Worm (Caenorhabditis elegans) whole organism, L1 larva: ENCODE data around the gene H01G02.4.
A peak's percentile ranks its signal among the peaks of the same experiment; 100 is the strongest.

ENCODE experiments used
- C04F5.9 ChIP-seq: sonication (generic microtip); optimal IDR thresholded peaks from 2 replicates; lab custom pipeline; 2016; ENCODE audit warnings: missing genetic modification characterization, missing compliant biosample characterization
- F16B12.6 ChIP-seq: fragments of 150-350 bp; optimal IDR thresholded peaks from 2 replicates; lab custom pipeline; 2014; ENCODE audit warnings: missing biosample characterization, missing genetic modification characterization
- Y116A8C.19 ChIP-seq: sonication (generic microtip); optimal IDR thresholded peaks from 2 replicates; lab custom pipeline; 2016; ENCODE audit warnings: missing compliant biosample characterization, missing genetic modification characterization, borderline replicate concordance
- alr-1 ChIP-seq: fragments of 200-800 bp; sonication (Bioruptor generic); optimal IDR thresholded peaks from 2 replicates; lab custom pipeline; 2018; ENCODE audit warnings: borderline replicate concordance, mild to moderate bottlenecking, missing genetic modification characterization, missing compliant biosample characterization
- ama-1 ChIP-seq: fragments of 150-350 bp; optimal IDR thresholded peaks from 2 replicates; lab custom pipeline; 2014
- blmp-1 ChIP-seq: fragments of 150-350 bp; optimal IDR thresholded peaks from 2 replicates; lab custom pipeline; 2014; ENCODE audit warnings: missing biosample characterization, missing genetic modification characterization
- ceh-63 ChIP-seq: fragments of 200-800 bp; sonication (Bioruptor generic); optimal IDR thresholded peaks from 2 replicates; lab custom pipeline; 2018; ENCODE audit warnings: mild to moderate bottlenecking, missing genetic modification characterization, missing compliant biosample characterization
- ceh-82 ChIP-seq, 3 experiments: fragments of 150-350 bp in 1 of 3; sonication (generic microtip) in 2 of 3; optimal IDR thresholded peaks; 2 replicates each; lab custom pipeline; 2014 to 2017; ENCODE audit warnings: missing biosample characterization in 3 of 3, missing genetic modification characterization in 3 of 3
- ceh-88 ChIP-seq: fragments of 200-800 bp; sonication (Bioruptor generic); IDR thresholded peaks from 2 replicates; pipeline ENCODE4 v1.3.6; 2022; ENCODE audit warnings: missing genetic modification characterization, missing compliant biosample characterization
- ces-1 ChIP-seq: fragments of 150-350 bp; optimal IDR thresholded peaks from 2 replicates; lab custom pipeline; 2014; ENCODE audit warnings: missing biosample characterization, missing genetic modification reagents, missing genetic modification characterization
- dpl-1 ChIP-seq, 3 experiments: fragments of 150-350 bp in 2 of 3; sonication (generic microtip) in 1 of 3; optimal IDR thresholded peaks; 2 replicates each; lab custom pipeline; 2014 to 2017; ENCODE audit warnings: missing biosample characterization in 3 of 3, missing genetic modification characterization in 3 of 3, missing genetic modification reagents in 3 of 3
- efl-1 ChIP-seq, 4 experiments: fragments of 150-350 bp; optimal IDR thresholded peaks in 3 of 4; peaks in 1 of 4; 1 replicate in 1 of 4; 2 replicates in 3 of 4; lab custom pipeline; 2014; ENCODE audit warnings: missing biosample characterization in 2 of 4, missing genetic modification characterization in 2 of 4, missing genetic modification reagents in 2 of 4
- efl-3 ChIP-seq: fragments of 200-800 bp; sonication (Bioruptor generic); optimal IDR thresholded peaks from 2 replicates; lab custom pipeline; 2018; ENCODE audit warnings: mild to moderate bottlenecking, missing genetic modification characterization, missing compliant biosample characterization
- fkh-10 ChIP-seq: sonication (generic microtip); optimal IDR thresholded peaks from 2 replicates; lab custom pipeline; 2017; ENCODE audit warnings: missing biosample characterization, missing genetic modification reagents, missing genetic modification characterization
- fkh-4 ChIP-seq: sonication (generic microtip); optimal IDR thresholded peaks from 2 replicates; lab custom pipeline; 2016; ENCODE audit warnings: missing compliant biosample characterization, missing genetic modification characterization, borderline replicate concordance
- fkh-8 ChIP-seq: sonication (generic microtip); optimal IDR thresholded peaks from 2 replicates; lab custom pipeline; 2016; ENCODE audit warnings: mild to moderate bottlenecking, missing genetic modification characterization, missing compliant biosample characterization
- hlh-17 ChIP-seq: fragments of 200-800 bp; sonication (Bioruptor generic); optimal IDR thresholded peaks from 2 replicates; lab custom pipeline; 2018; ENCODE audit warnings: missing genetic modification characterization, mild to moderate bottlenecking, missing compliant biosample characterization, moderate library complexity, borderline replicate concordance
- hpl-2 ChIP-seq: fragments of 150-350 bp; optimal IDR thresholded peaks from 2 replicates; lab custom pipeline; 2014; ENCODE audit warnings: missing biosample characterization, missing genetic modification reagents, missing genetic modification characterization
- irx-1 ChIP-seq: sonication (generic microtip); optimal IDR thresholded peaks from 2 replicates; lab custom pipeline; 2016; ENCODE audit warnings: missing genetic modification characterization, missing compliant biosample characterization
- jun-1 ChIP-seq: fragments of 150-350 bp; optimal IDR thresholded peaks from 2 replicates; lab custom pipeline; 2014; ENCODE audit warnings: missing biosample characterization, missing genetic modification reagents, missing genetic modification characterization
- lin-13 ChIP-seq: fragments of 150-350 bp; optimal IDR thresholded peaks from 2 replicates; lab custom pipeline; 2014; ENCODE audit warnings: missing biosample characterization, missing genetic modification reagents, missing genetic modification characterization
- lin-15B ChIP-seq: fragments of 150-350 bp; sonication (generic microtip); optimal IDR thresholded peaks from 3 replicates; lab custom pipeline; 2014; ENCODE audit warnings: missing biosample characterization, missing genetic modification characterization
- lin-35 ChIP-seq, 2 experiments: fragments of 150-350 bp; optimal IDR thresholded peaks; 2 replicates each; lab custom pipeline; 2014; ENCODE audit warnings: missing biosample characterization in 2 of 2, missing genetic modification characterization in 2 of 2, missing genetic modification reagents in 2 of 2
- lir-3 ChIP-seq: sonication (generic microtip); optimal IDR thresholded peaks from 2 replicates; lab custom pipeline; 2016; ENCODE audit warnings: mild to moderate bottlenecking, missing genetic modification characterization, moderate library complexity, missing compliant biosample characterization; ENCODE audit not compliant: poor library complexity
- mdl-1 ChIP-seq, 2 experiments: fragments of 150-350 bp; optimal IDR thresholded peaks; 2 replicates each; lab custom pipeline; 2014 to 2017; ENCODE audit warnings: missing biosample characterization in 2 of 2, missing genetic modification characterization in 2 of 2, inconsistent platforms in 1 of 2
- mef-2 ChIP-seq: fragments of 150-350 bp; optimal IDR thresholded peaks from 2 replicates; lab custom pipeline; 2014; ENCODE audit warnings: missing biosample characterization, missing genetic modification characterization
- mep-1 ChIP-seq: fragments of 150-350 bp; optimal IDR thresholded peaks from 2 replicates; lab custom pipeline; 2014; ENCODE audit warnings: missing biosample characterization, missing genetic modification characterization
- nhr-19 ChIP-seq: fragments of 200-800 bp; sonication (Bioruptor generic); conservative IDR thresholded peaks from 2 replicates; pipeline ENCODE4 v1.3.6; 2022; ENCODE audit warnings: missing genetic modification characterization, missing compliant biosample characterization
- nhr-20 ChIP-seq: sonication (generic microtip); optimal IDR thresholded peaks from 2 replicates; lab custom pipeline; 2016; ENCODE audit warnings: mild to moderate bottlenecking, missing genetic modification characterization, missing compliant biosample characterization
- nhr-28 ChIP-seq: fragments of 150-350 bp; optimal IDR thresholded peaks from 2 replicates; lab custom pipeline; 2014; ENCODE audit warnings: missing biosample characterization, missing genetic modification characterization
- nhr-71 ChIP-seq: sonication (generic microtip); optimal IDR thresholded peaks from 2 replicates; lab custom pipeline; 2016; ENCODE audit warnings: mild to moderate bottlenecking, missing genetic modification characterization, moderate library complexity, missing compliant biosample characterization
- nhr-77 ChIP-seq: fragments of 150-350 bp; optimal IDR thresholded peaks from 2 replicates; lab custom pipeline; 2014; ENCODE audit warnings: missing biosample characterization, missing genetic modification characterization
- nhr-84 ChIP-seq: sonication (generic microtip); optimal IDR thresholded peaks from 2 replicates; lab custom pipeline; 2017; ENCODE audit warnings: missing biosample characterization, missing genetic modification characterization
- pag-3 ChIP-seq: sonication (generic microtip); optimal IDR thresholded peaks from 2 replicates; lab custom pipeline; 2017; ENCODE audit warnings: missing genetic modification characterization, mild to moderate bottlenecking, missing compliant biosample characterization, antibody characterized with exemption, borderline replicate concordance; ENCODE audit not compliant: insufficient read depth
- pqm-1 ChIP-seq: sonication (generic microtip); optimal IDR thresholded peaks from 3 replicates; lab custom pipeline; 2017; ENCODE audit warnings: missing biosample characterization, missing genetic modification characterization
- rnt-1 ChIP-seq: sonication (generic microtip); optimal IDR thresholded peaks from 2 replicates; lab custom pipeline; 2016; ENCODE audit warnings: mild to moderate bottlenecking, missing genetic modification characterization, moderate library complexity, missing compliant biosample characterization
- snpc-4 ChIP-seq: fragments of 150-350 bp; optimal IDR thresholded peaks from 2 replicates; lab custom pipeline; 2014; ENCODE audit warnings: missing biosample characterization, missing genetic modification characterization
- snu-23 ChIP-seq: sonication (generic microtip); optimal IDR thresholded peaks from 2 replicates; lab custom pipeline; 2016; ENCODE audit warnings: missing genetic modification characterization, missing compliant biosample characterization
- sptf-1 ChIP-seq: fragments of 150-350 bp; optimal IDR thresholded peaks from 2 replicates; lab custom pipeline; 2014; ENCODE audit warnings: missing biosample characterization, missing genetic modification characterization
- sup-37 ChIP-seq: fragments of 200-800 bp; sonication (Bioruptor generic); optimal IDR thresholded peaks from 2 replicates; lab custom pipeline; 2018; ENCODE audit warnings: mild to moderate bottlenecking, missing genetic modification characterization, missing compliant biosample characterization
- swsn-7 ChIP-seq: sonication (generic microtip); optimal IDR thresholded peaks from 2 replicates; lab custom pipeline; 2016; ENCODE audit warnings: missing genetic modification characterization, missing compliant biosample characterization
- tbx-2 ChIP-seq: sonication (generic microtip); optimal IDR thresholded peaks from 2 replicates; lab custom pipeline; 2016; ENCODE audit warnings: missing genetic modification characterization, missing compliant biosample characterization
- tlp-1 ChIP-seq: fragments of 150-350 bp; optimal IDR thresholded peaks from 2 replicates; lab custom pipeline; 2014; ENCODE audit warnings: missing biosample characterization, missing genetic modification characterization
- unc-130 ChIP-seq: fragments of 150-350 bp; optimal IDR thresholded peaks from 2 replicates; lab custom pipeline; 2017; ENCODE audit warnings: missing biosample characterization, missing genetic modification characterization, inconsistent platforms
- unc-30 ChIP-seq: sonication (generic microtip); optimal IDR thresholded peaks from 2 replicates; lab custom pipeline; 2017; ENCODE audit warnings: missing biosample characterization, missing genetic modification characterization
- unc-62 ChIP-seq: fragments of 150-350 bp; optimal IDR thresholded peaks from 2 replicates; lab custom pipeline; 2014; ENCODE audit warnings: missing biosample characterization, missing genetic modification reagents, missing genetic modification characterization
- unc-86 ChIP-seq: sonication (generic microtip); optimal IDR thresholded peaks from 2 replicates; lab custom pipeline; 2016; ENCODE audit warnings: missing genetic modification characterization, missing compliant biosample characterization
- unc-98 ChIP-seq: fragments of 200-800 bp; sonication (Bioruptor generic); IDR thresholded peaks from 2 replicates; pipeline ENCODE4 v1.3.6; 2022; ENCODE audit warnings: missing genetic modification characterization, missing compliant biosample characterization
- vab-15 ChIP-seq: sonication (generic microtip); optimal IDR thresholded peaks from 2 replicates; lab custom pipeline; 2017; ENCODE audit warnings: missing genotype, mild to moderate bottlenecking, missing genetic modification characterization, missing compliant biosample characterization
- xbp-1 ChIP-seq: sonication (generic microtip); optimal IDR thresholded peaks from 2 replicates; lab custom pipeline; 2016; ENCODE audit warnings: missing genetic modification characterization, missing compliant biosample characterization
- ztf-11 ChIP-seq, 2 experiments: sonication (generic microtip); optimal IDR thresholded peaks; 2 replicates each; lab custom pipeline; 2016 to 2017; ENCODE audit warnings: missing genetic modification characterization in 2 of 2, missing biosample characterization in 1 of 2, missing compliant biosample characterization in 1 of 2
- ztf-4 ChIP-seq: fragments of 150-350 bp; optimal IDR thresholded peaks from 2 replicates; lab custom pipeline; 2014; ENCODE audit warnings: missing biosample characterization, missing genetic modification characterization

Gene H01G02.4

DNA sequence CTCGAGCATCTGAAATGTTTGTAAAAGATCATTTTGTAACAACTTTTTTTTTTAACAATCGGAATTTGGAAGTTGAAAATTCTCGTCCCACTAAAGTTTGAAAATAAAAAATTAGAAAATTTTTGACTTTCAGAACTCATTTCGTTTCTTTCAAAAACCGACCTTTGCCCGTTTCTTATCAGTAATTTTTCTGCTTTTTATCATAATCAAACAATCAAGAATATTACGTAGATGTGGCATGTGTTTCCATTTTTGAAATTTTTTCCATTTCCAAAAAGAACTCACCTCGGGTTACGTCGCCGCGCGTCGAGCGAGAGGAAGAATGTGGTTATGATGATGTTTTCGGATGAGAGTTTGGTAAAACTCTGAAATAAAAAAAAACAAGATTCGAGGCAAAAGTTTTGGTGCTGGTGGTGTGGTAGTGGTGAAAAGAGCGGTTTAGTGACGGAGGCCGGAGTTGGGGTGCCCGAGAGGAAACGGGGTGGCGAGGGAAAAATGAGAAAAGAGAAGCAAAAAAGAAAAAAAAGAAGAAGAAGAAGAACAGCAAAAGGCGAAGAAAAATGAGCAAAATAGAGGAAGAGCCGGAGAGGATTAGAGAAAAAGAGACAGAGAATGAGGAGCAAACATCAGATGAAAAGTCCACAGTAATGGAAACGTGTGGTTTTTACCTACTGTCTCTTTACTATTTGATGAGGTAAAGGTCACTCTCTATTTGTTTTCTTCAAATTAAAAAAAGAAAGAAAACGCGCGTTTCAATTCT, 42.1 kb downstream of the H01G02.4 start, which contains the start of gene T12A7.2:
Gene T12A7.2, minus strand, starts transcription at position 412 of the 760 bp plus-strand sequence.
- TF ChIP-seq nhr-28 (tag; lab: Kevin White, UChicago) = no peak
- no peak for TF ChIP-seq lir-3 (tag; lab: Kevin White, UChicago)
- TF ChIP-seq Y116A8C.19 (tag; lab: Kevin White, UChicago) = no peak
- no peak for TF ChIP-seq nhr-84 (tag; lab: Kevin White, UChicago)
- no peak for TF ChIP-seq sptf-1 (tag; lab: Kevin White, UChicago)
- no peak for TF ChIP-seq nhr-19 (GFP tag; lab: Robert Waterston, UW)
- no peak for TF ChIP-seq blmp-1 (tag; lab: Kevin White, UChicago)
- TF ChIP-seq unc-30 (tag; lab: Kevin White, UChicago) = no peak
- no peak for TF ChIP-seq unc-86
- TF ChIP-seq jun-1 (tag; lab: Kevin White, UChicago) = no peak
- TF ChIP-seq hpl-2 (GFP tag; lab: Kevin White, UChicago) = no peak
- TF ChIP-seq unc-62 (GFP tag; lab: Kevin White, UChicago) = no peak
- no peak for TF ChIP-seq fkh-10 (GFP tag; lab: Kevin White, UChicago)
- no peak for TF ChIP-seq ces-1 (GFP tag; lab: Kevin White, UChicago)
- TF ChIP-seq tlp-1 = no peak
- peak; percentile 4 for TF ChIP-seq snu-23 (GFP tag; lab: Kevin White, UChicago)
- TF ChIP-seq ztf-11 (tag; optimal IDR thresholded peaks at IDR 0.05; lab: Kevin White, UChicago) = no peak
- TF ChIP-seq ztf-4 = no peak
- peak; percentile 7 for TF ChIP-seq swsn-7 (tag; lab: Kevin White, UChicago)
- no peak for TF ChIP-seq C04F5.9 (tag; lab: Kevin White, UChicago)
- TF ChIP-seq hlh-17 (GFP tag; lab: Kevin White, UChicago) = no peak
- peak; percentile 2 for TF ChIP-seq rnt-1 (tag; lab: Kevin White, UChicago)
- TF ChIP-seq unc-130 (tag; lab: Kevin White, UChicago) = no peak
- peak; percentile 7 for TF ChIP-seq tbx-2 (tag; lab: Kevin White, UChicago)
- TF ChIP-seq nhr-77 (tag; lab: Kevin White, UChicago) = no peak
- TF ChIP-seq snpc-4 (tag; lab: Kevin White, UChicago) = no peak
- TF ChIP-seq nhr-20 = no peak
- peak; percentile 41 for TF ChIP-seq nhr-71 (tag; lab: Kevin White, UChicago)
- TF ChIP-seq irx-1 (tag; lab: Kevin White, UChicago) = no peak
- no peak for TF ChIP-seq mdl-1 (tag; optimal IDR thresholded peaks at IDR 0.05; lab: Kevin White, UChicago)
- no peak for TF ChIP-seq dpl-1 (GFP tag; optimal IDR thresholded peaks at IDR 0.05; lab: Kevin White, UChicago)
- TF ChIP-seq fkh-8 (tag; lab: Kevin White, UChicago) = no peak
- no peak for TF ChIP-seq fkh-4 (tag; lab: Kevin White, UChicago)
- TF ChIP-seq lin-35 (GFP tag; optimal IDR thresholded peaks at IDR 0.05; lab: Kevin White, UChicago) = no peak
- peak in 1 of 2 experiments; percentile 23 for TF ChIP-seq efl-1 (optimal IDR thresholded peaks at IDR 0.05; lab: Kevin White, UChicago)
- peak in 1 of 2 experiments; percentile 90 for TF ChIP-seq efl-1 (GFP tag; optimal IDR thresholded peaks at IDR 0.05 in 1 of 2; lab: Kevin White, UChicago)
- TF ChIP-seq sup-37 (GFP tag; lab: Kevin White, UChicago) = no peak
- no peak for TF ChIP-seq mep-1 (tag; lab: Kevin White, UChicago)
- no peak for TF ChIP-seq unc-98 (GFP tag; lab: Robert Waterston, UW)
- no peak for TF ChIP-seq ceh-63 (GFP tag; lab: Kevin White, UChicago)
- no peak for TF ChIP-seq efl-3 (GFP tag; lab: Kevin White, UChicago)
- TF ChIP-seq mef-2 (tag; lab: Kevin White, UChicago) = no peak
- TF ChIP-seq pag-3 (tag; lab: Kevin White, UChicago) = no peak
- TF ChIP-seq lin-13 (GFP tag; lab: Kevin White, UChicago) = no peak
- TF ChIP-seq ama-1 = no peak
- no peak for TF ChIP-seq xbp-1 (tag; lab: Kevin White, UChicago)
- no peak for TF ChIP-seq lin-15B (tag; lab: Kevin White, UChicago)
- no peak for TF ChIP-seq ceh-88 (GFP tag; lab: Robert Waterston, UW)
- no peak for TF ChIP-seq pqm-1
- TF ChIP-seq F16B12.6 = no peak
- TF ChIP-seq vab-15 (tag; lab: Kevin White, UChicago) = no peak
- TF ChIP-seq ceh-82 (tag; optimal IDR thresholded peaks at IDR 0.05; lab: Kevin White, UChicago) = no peak
- no peak for TF ChIP-seq alr-1 (tag; lab: Kevin White, UChicago)
